Worm (Caenorhabditis elegans) whole organism, L1 larva: Measurements from ENCODE around the gene clec-149.

ENCODE experiments used
- C04F5.9 ChIP-seq: sonication (generic microtip); optimal IDR thresholded peaks from 2 replicates; lab custom pipeline; 2016; ENCODE audit warnings: missing genetic modification characterization, missing compliant biosample characterization
- F16B12.6 ChIP-seq: fragments of 150-350 bp; optimal IDR thresholded peaks from 2 replicates; lab custom pipeline; 2014; ENCODE audit warnings: missing biosample characterization, missing genetic modification characterization
- Y116A8C.19 ChIP-seq: sonication (generic microtip); optimal IDR thresholded peaks from 2 replicates; lab custom pipeline; 2016; ENCODE audit warnings: missing compliant biosample characterization, missing genetic modification characterization, borderline replicate concordance
- alr-1 ChIP-seq: fragments of 200-800 bp; sonication (Bioruptor generic); optimal IDR thresholded peaks from 2 replicates; lab custom pipeline; 2018; ENCODE audit warnings: borderline replicate concordance, mild to moderate bottlenecking, missing genetic modification characterization, missing compliant biosample characterization
- ama-1 ChIP-seq: fragments of 150-350 bp; optimal IDR thresholded peaks from 2 replicates; lab custom pipeline; 2014
- blmp-1 ChIP-seq: fragments of 150-350 bp; optimal IDR thresholded peaks from 2 replicates; lab custom pipeline; 2014; ENCODE audit warnings: missing biosample characterization, missing genetic modification characterization
- ceh-63 ChIP-seq: fragments of 200-800 bp; sonication (Bioruptor generic); optimal IDR thresholded peaks from 2 replicates; lab custom pipeline; 2018; ENCODE audit warnings: mild to moderate bottlenecking, missing genetic modification characterization, missing compliant biosample characterization
- ceh-8 ChIP-seq: fragments of 200-800 bp; sonication (Bioruptor generic); optimal IDR thresholded peaks from 2 replicates; lab custom pipeline; 2018; ENCODE audit warnings: mild to moderate bottlenecking, missing genetic modification characterization, moderate library complexity, missing compliant biosample characterization
- ceh-82 ChIP-seq, 3 experiments: fragments of 150-350 bp in 1 of 3; sonication (generic microtip) in 2 of 3; optimal IDR thresholded peaks; 2 replicates each; lab custom pipeline; 2014 to 2017; ENCODE audit warnings: missing biosample characterization in 3 of 3, missing genetic modification characterization in 3 of 3
- ceh-88 ChIP-seq: fragments of 200-800 bp; sonication (Bioruptor generic); IDR thresholded peaks from 2 replicates; pipeline ENCODE4 v1.3.6; 2022; ENCODE audit warnings: missing genetic modification characterization, missing compliant biosample characterization
- ceh-90 ChIP-seq: sonication (generic microtip); optimal IDR thresholded peaks from 2 replicates; lab custom pipeline; 2016; ENCODE audit warnings: missing genetic modification characterization, missing compliant biosample characterization
- ces-1 ChIP-seq: fragments of 150-350 bp; optimal IDR thresholded peaks from 2 replicates; lab custom pipeline; 2014; ENCODE audit warnings: missing biosample characterization, missing genetic modification reagents, missing genetic modification characterization
- dsc-1 ChIP-seq: sonication (generic microtip); optimal IDR thresholded peaks from 2 replicates; lab custom pipeline; 2016; ENCODE audit warnings: mild to moderate bottlenecking, missing genetic modification characterization, missing compliant biosample characterization
- efl-1 ChIP-seq, 4 experiments: fragments of 150-350 bp; optimal IDR thresholded peaks in 3 of 4; peaks in 1 of 4; 1 replicate in 1 of 4; 2 replicates in 3 of 4; lab custom pipeline; 2014; ENCODE audit warnings: missing biosample characterization in 2 of 4, missing genetic modification characterization in 2 of 4, missing genetic modification reagents in 2 of 4
- elt-2 ChIP-seq: sonication (generic microtip); optimal IDR thresholded peaks from 2 replicates; lab custom pipeline; 2016; ENCODE audit warnings: missing genetic modification characterization, mild to moderate bottlenecking, inconsistent platforms, missing compliant biosample characterization, missing genetic modification reagents
- elt-3 ChIP-seq, 6 experiments: fragments of 150-350 bp in 1 of 6; sonication (generic microtip); optimal IDR thresholded peaks; 2 replicates each; lab custom pipeline; 2017 to 2018; ENCODE audit warnings: missing biosample characterization in 6 of 6, missing genetic modification characterization in 6 of 6, inconsistent platforms in 1 of 6
- fkh-4 ChIP-seq: sonication (generic microtip); optimal IDR thresholded peaks from 2 replicates; lab custom pipeline; 2016; ENCODE audit warnings: missing compliant biosample characterization, missing genetic modification characterization, borderline replicate concordance
- fos-1 ChIP-seq: fragments of 150-350 bp; optimal IDR thresholded peaks from 2 replicates; lab custom pipeline; 2014; ENCODE audit warnings: missing biosample characterization, missing genetic modification characterization
- hlh-4 ChIP-seq: sonication (generic microtip); optimal IDR thresholded peaks from 2 replicates; lab custom pipeline; 2016; ENCODE audit warnings: mild to moderate bottlenecking, missing genetic modification characterization, missing compliant biosample characterization
- hpl-2 ChIP-seq: fragments of 150-350 bp; optimal IDR thresholded peaks from 2 replicates; lab custom pipeline; 2014; ENCODE audit warnings: missing biosample characterization, missing genetic modification reagents, missing genetic modification characterization
- jun-1 ChIP-seq: fragments of 150-350 bp; optimal IDR thresholded peaks from 2 replicates; lab custom pipeline; 2014; ENCODE audit warnings: missing biosample characterization, missing genetic modification reagents, missing genetic modification characterization
- lin-14 ChIP-seq: fragments of 200-800 bp; sonication (Bioruptor generic); optimal IDR thresholded peaks from 2 replicates; lab custom pipeline; 2018; ENCODE audit warnings: mild to moderate bottlenecking, missing genetic modification characterization, moderate library complexity, missing compliant biosample characterization
- lin-15B ChIP-seq: fragments of 150-350 bp; sonication (generic microtip); optimal IDR thresholded peaks from 3 replicates; lab custom pipeline; 2014; ENCODE audit warnings: missing biosample characterization, missing genetic modification characterization
- lin-35 ChIP-seq, 2 experiments: fragments of 150-350 bp; optimal IDR thresholded peaks; 2 replicates each; lab custom pipeline; 2014; ENCODE audit warnings: missing biosample characterization in 2 of 2, missing genetic modification characterization in 2 of 2, missing genetic modification reagents in 2 of 2
- lin-39 ChIP-seq: fragments of 150-350 bp; optimal IDR thresholded peaks from 2 replicates; lab custom pipeline; 2014; ENCODE audit warnings: missing biosample characterization, missing genetic modification reagents, missing genetic modification characterization
- lir-3 ChIP-seq: sonication (generic microtip); optimal IDR thresholded peaks from 2 replicates; lab custom pipeline; 2016; ENCODE audit warnings: mild to moderate bottlenecking, missing genetic modification characterization, moderate library complexity, missing compliant biosample characterization; ENCODE audit not compliant: poor library complexity
- lsy-2 ChIP-seq, 2 experiments: fragments of 150-350 bp; optimal IDR thresholded peaks; 2 replicates each; lab custom pipeline; 2014; ENCODE audit warnings: missing biosample characterization in 2 of 2, missing genetic modification characterization in 2 of 2
- mdl-1 ChIP-seq, 2 experiments: fragments of 150-350 bp; optimal IDR thresholded peaks; 2 replicates each; lab custom pipeline; 2014 to 2017; ENCODE audit warnings: missing biosample characterization in 2 of 2, missing genetic modification characterization in 2 of 2, inconsistent platforms in 1 of 2
- mef-2 ChIP-seq: fragments of 150-350 bp; optimal IDR thresholded peaks from 2 replicates; lab custom pipeline; 2014; ENCODE audit warnings: missing biosample characterization, missing genetic modification characterization
- mep-1 ChIP-seq: fragments of 150-350 bp; optimal IDR thresholded peaks from 2 replicates; lab custom pipeline; 2014; ENCODE audit warnings: missing biosample characterization, missing genetic modification characterization
- nhr-12 ChIP-seq: sonication (generic microtip); optimal IDR thresholded peaks from 2 replicates; lab custom pipeline; 2017; ENCODE audit warnings: missing biosample characterization, missing genetic modification characterization
- nhr-20 ChIP-seq: sonication (generic microtip); optimal IDR thresholded peaks from 2 replicates; lab custom pipeline; 2016; ENCODE audit warnings: mild to moderate bottlenecking, missing genetic modification characterization, missing compliant biosample characterization
- nhr-28 ChIP-seq: fragments of 150-350 bp; optimal IDR thresholded peaks from 2 replicates; lab custom pipeline; 2014; ENCODE audit warnings: missing biosample characterization, missing genetic modification characterization
- nhr-47 ChIP-seq: sonication (generic microtip); optimal IDR thresholded peaks from 2 replicates; lab custom pipeline; 2016; ENCODE audit warnings: mild to moderate bottlenecking, missing genetic modification characterization, moderate library complexity, missing compliant biosample characterization
- nhr-71 ChIP-seq: sonication (generic microtip); optimal IDR thresholded peaks from 2 replicates; lab custom pipeline; 2016; ENCODE audit warnings: mild to moderate bottlenecking, missing genetic modification characterization, moderate library complexity, missing compliant biosample characterization
- nhr-77 ChIP-seq: fragments of 150-350 bp; optimal IDR thresholded peaks from 2 replicates; lab custom pipeline; 2014; ENCODE audit warnings: missing biosample characterization, missing genetic modification characterization
- nhr-84 ChIP-seq: sonication (generic microtip); optimal IDR thresholded peaks from 2 replicates; lab custom pipeline; 2017; ENCODE audit warnings: missing biosample characterization, missing genetic modification characterization
- nhr-90 ChIP-seq: sonication (generic microtip); optimal IDR thresholded peaks from 2 replicates; lab custom pipeline; 2016; ENCODE audit warnings: mild to moderate bottlenecking, missing genetic modification characterization, missing compliant biosample characterization; ENCODE audit not compliant: poor library complexity
- pag-3 ChIP-seq: sonication (generic microtip); optimal IDR thresholded peaks from 2 replicates; lab custom pipeline; 2017; ENCODE audit warnings: missing genetic modification characterization, mild to moderate bottlenecking, missing compliant biosample characterization, antibody characterized with exemption, borderline replicate concordance; ENCODE audit not compliant: insufficient read depth
- pax-3 ChIP-seq: fragments of 200-800 bp; sonication (Bioruptor generic); optimal IDR thresholded peaks from 2 replicates; lab custom pipeline; 2018; ENCODE audit warnings: mild to moderate bottlenecking, missing genetic modification characterization, moderate library complexity, missing compliant biosample characterization
- rnt-1 ChIP-seq: sonication (generic microtip); optimal IDR thresholded peaks from 2 replicates; lab custom pipeline; 2016; ENCODE audit warnings: mild to moderate bottlenecking, missing genetic modification characterization, moderate library complexity, missing compliant biosample characterization
- skn-1 ChIP-seq: fragments of 150-350 bp; optimal IDR thresholded peaks from 2 replicates; lab custom pipeline; 2014; ENCODE audit warnings: missing biosample characterization, missing genetic modification characterization
- sup-37 ChIP-seq: fragments of 200-800 bp; sonication (Bioruptor generic); optimal IDR thresholded peaks from 2 replicates; lab custom pipeline; 2018; ENCODE audit warnings: mild to moderate bottlenecking, missing genetic modification characterization, missing compliant biosample characterization
- swsn-7 ChIP-seq: sonication (generic microtip); optimal IDR thresholded peaks from 2 replicates; lab custom pipeline; 2016; ENCODE audit warnings: missing genetic modification characterization, missing compliant biosample characterization
- tbx-2 ChIP-seq: sonication (generic microtip); optimal IDR thresholded peaks from 2 replicates; lab custom pipeline; 2016; ENCODE audit warnings: missing genetic modification characterization, missing compliant biosample characterization
- unc-130 ChIP-seq: fragments of 150-350 bp; optimal IDR thresholded peaks from 2 replicates; lab custom pipeline; 2017; ENCODE audit warnings: missing biosample characterization, missing genetic modification characterization, inconsistent platforms
- unc-30 ChIP-seq: sonication (generic microtip); optimal IDR thresholded peaks from 2 replicates; lab custom pipeline; 2017; ENCODE audit warnings: missing biosample characterization, missing genetic modification characterization
- unc-86 ChIP-seq: sonication (generic microtip); optimal IDR thresholded peaks from 2 replicates; lab custom pipeline; 2016; ENCODE audit warnings: missing genetic modification characterization, missing compliant biosample characterization
- unc-98 ChIP-seq: fragments of 200-800 bp; sonication (Bioruptor generic); IDR thresholded peaks from 2 replicates; pipeline ENCODE4 v1.3.6; 2022; ENCODE audit warnings: missing genetic modification characterization, missing compliant biosample characterization
- zip-4 ChIP-seq: fragments of 200-800 bp; sonication (Bioruptor generic); optimal IDR thresholded peaks from 2 replicates; lab custom pipeline; 2018; ENCODE audit warnings: mild to moderate bottlenecking, missing genetic modification characterization, moderate library complexity, missing compliant biosample characterization
- ztf-4 ChIP-seq: fragments of 150-350 bp; optimal IDR thresholded peaks from 2 replicates; lab custom pipeline; 2014; ENCODE audit warnings: missing biosample characterization, missing genetic modification characterization

The clec-149 gene

ce11 chrIII:783254-783753 is 39.7 kb upstream of the clec-149 start, which contains the start of the genes dagl-2 and ppm-1.G (continued):
- no peak for TF ChIP-seq pag-3 (tag; lab: Kevin White, UChicago)
- peak; percentile 66 for TF ChIP-seq blmp-1 (tag; lab: Kevin White, UChicago)
- TF ChIP-seq dsc-1 (tag; lab: Kevin White, UChicago) = peak; percentile 81
- peak; percentile 90 for TF ChIP-seq lir-3 (tag; lab: Kevin White, UChicago)
- peak; percentile 12 for TF ChIP-seq F16B12.6 (tag; lab: Kevin White, UChicago)
- TF ChIP-seq ceh-88 (GFP tag; lab: Robert Waterston, UW) = no peak
- TF ChIP-seq rnt-1 (tag; lab: Kevin White, UChicago) = peak; percentile 93
- peak; percentile 68 for TF ChIP-seq C04F5.9 (tag; lab: Kevin White, UChicago)
- TF ChIP-seq swsn-7 = peak; percentile 78
- TF ChIP-seq ztf-4 (tag; lab: Kevin White, UChicago) = no peak
- TF ChIP-seq sup-37 = no peak
- TF ChIP-seq mdl-1 (tag; optimal IDR thresholded peaks at IDR 0.05; lab: Kevin White, UChicago) = peak in 1 of 2 experiments; percentile 22
- no peak for TF ChIP-seq hlh-4 (tag; lab: Kevin White, UChicago)
- TF ChIP-seq ceh-82 (tag; optimal IDR thresholded peaks at IDR 0.05; lab: Kevin White, UChicago) = peak; percentile 72 to 87 (median 77)
- TF ChIP-seq nhr-28 (tag; lab: Kevin White, UChicago) = no peak
- peak; percentile 68 for TF ChIP-seq unc-130 (tag; lab: Kevin White, UChicago)
- TF ChIP-seq lin-35 (GFP tag; optimal IDR thresholded peaks at IDR 0.05; lab: Kevin White, UChicago) = peak; percentile 76 to 84
- TF ChIP-seq skn-1 = peak; percentile 85
- no peak for TF ChIP-seq fos-1
- peak; percentile 5 for TF ChIP-seq Y116A8C.19 (tag; lab: Kevin White, UChicago)
- TF ChIP-seq lin-15B = peak; percentile 93
- TF ChIP-seq jun-1 (tag; lab: Kevin White, UChicago) = peak; percentile 52
- no peak for TF ChIP-seq nhr-12 (tag; lab: Kevin White, UChicago)
- TF ChIP-seq efl-1 (optimal IDR thresholded peaks at IDR 0.05; lab: Kevin White, UChicago) = peak; percentile 72 to 73
- peak; percentile 81 to 96 for TF ChIP-seq efl-1 (GFP tag; optimal IDR thresholded peaks at IDR 0.05 in 1 of 2; lab: Kevin White, UChicago)
- TF ChIP-seq nhr-20 (tag; lab: Kevin White, UChicago) = peak; percentile 80
- peak; percentile 75 for TF ChIP-seq fkh-4 (tag; lab: Kevin White, UChicago)
- no peak for TF ChIP-seq unc-30 (tag; lab: Kevin White, UChicago)
- TF ChIP-seq elt-2 (tag; lab: Kevin White, UChicago) = peak; percentile 37
- TF ChIP-seq nhr-84 (tag; lab: Kevin White, UChicago) = no peak
- TF ChIP-seq unc-98 (GFP tag; lab: Robert Waterston, UW) = peak; percentile 73
- TF ChIP-seq lin-39 (tag; lab: Kevin White, UChicago) = no peak
- peak; percentile 89 for TF ChIP-seq lin-14 (GFP tag; lab: Kevin White, UChicago)
- TF ChIP-seq mep-1 (tag; lab: Kevin White, UChicago) = peak; percentile 86
- peak; percentile 79 for TF ChIP-seq ceh-8 (GFP tag; lab: Kevin White, UChicago)
- TF ChIP-seq pax-3 (tag; lab: Kevin White, UChicago) = peak; percentile 81
- peak; percentile 88 for TF ChIP-seq nhr-47 (tag; lab: Kevin White, UChicago)
- peak; percentile 46 for TF ChIP-seq hpl-2 (GFP tag; lab: Kevin White, UChicago)
- TF ChIP-seq unc-86 = peak; percentile 61
- peak; percentile 87 for TF ChIP-seq tbx-2
- TF ChIP-seq zip-4 (GFP tag; lab: Kevin White, UChicago) = peak; percentile 90
- peak; percentile 91 for TF ChIP-seq ceh-90 (tag; lab: Kevin White, UChicago)
- no peak for TF ChIP-seq mef-2 (tag; lab: Kevin White, UChicago)
- peak; percentile 86 for TF ChIP-seq nhr-90 (tag; lab: Kevin White, UChicago)
- TF ChIP-seq nhr-77 (tag; lab: Kevin White, UChicago) = peak; percentile 42
- TF ChIP-seq elt-3 (tag; optimal IDR thresholded peaks at IDR 0.05; lab: Kevin White, UChicago) = peak in 1 of 6 experiments; percentile 67
- no peak for TF ChIP-seq alr-1
- peak; percentile 85 to 92 for TF ChIP-seq lsy-2 (tag; optimal IDR thresholded peaks at IDR 0.05; lab: Kevin White, UChicago)
- no peak for TF ChIP-seq ama-1 (lab: Kevin White, UChicago)
- TF ChIP-seq ceh-63 (GFP tag; lab: Kevin White, UChicago) = no peak
- no peak for TF ChIP-seq ces-1 (GFP tag; lab: Kevin White, UChicago)
- TF ChIP-seq nhr-71 = peak; percentile 90
